Fruit fly (Drosophila melanogaster): ENCODE results near the gene CG17560.

CG17560 gene

DNA sequence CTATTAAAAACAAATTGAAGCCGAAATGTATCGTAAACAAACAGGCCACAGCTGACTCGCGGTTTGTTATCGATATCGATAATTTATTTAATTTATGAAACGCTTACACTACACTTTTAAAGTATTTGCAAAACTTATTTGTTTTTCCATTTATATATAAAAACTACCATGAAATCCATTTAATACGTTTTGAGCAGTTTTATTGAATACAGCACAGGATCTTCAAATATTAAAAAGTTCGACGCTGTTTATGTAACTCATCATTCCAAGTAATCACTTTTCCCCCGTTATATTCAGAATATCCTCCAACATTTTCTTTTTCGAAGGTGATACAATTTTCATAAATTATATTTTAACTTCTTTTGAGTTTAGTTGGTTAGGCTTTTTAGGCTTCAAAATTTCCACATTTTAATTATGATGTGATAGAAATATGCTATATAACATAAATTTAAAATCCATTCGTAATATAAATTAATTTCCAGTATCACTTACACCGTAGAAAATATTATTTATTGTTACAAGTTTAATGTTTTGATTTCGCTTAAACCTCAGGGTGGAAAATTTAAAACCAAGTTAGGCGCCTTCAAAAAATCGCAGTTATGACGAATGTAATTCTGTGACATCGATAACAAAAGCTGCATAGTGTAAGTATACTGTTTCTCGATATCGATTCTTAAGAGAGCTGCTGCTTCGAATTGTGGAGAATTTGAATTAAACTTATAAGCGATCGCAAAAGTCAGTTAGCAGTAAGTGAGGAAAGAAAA lies 29.4 kb downstream of the CG17560 start, which contains the start of the genes CG10324 and CCT3:
Gene CG10324, minus strand, starts transcription at position 53 of the 764 bp plus-strand sequence.
Gene CCT3, plus strand, starts transcription at position 654 of the 764 bp plus-strand sequence.
- TF ChIP-seq pad (GFP tag; optimal IDR thresholded peaks at IDR 0.05) (peak; percentile 24), CG7045 (GFP tag; optimal IDR thresholded peaks at IDR 0.05) (peak; percentile 71), kay (GFP tag; ENCODE audit: borderline replicate concordance) (peak; percentile 95), cnc (optimal IDR thresholded peaks at IDR 0.05) (no peak), CG7101 (tag; optimal IDR thresholded peaks at IDR 0.05) (peak; percentile 66), CG1620 (GFP tag; optimal IDR thresholded peaks at IDR 0.05) (peak; percentile 62), Mnt (GFP tag; optimal IDR thresholded peaks at IDR 0.05) (no peak), CG11617 (GFP tag; optimal IDR thresholded peaks at IDR 0.05) (peak; percentile 27), CG33017 (tag; optimal IDR thresholded peaks at IDR 0.05) (peak; percentile 57), bab1 (GFP tag; optimal IDR thresholded peaks at IDR 0.05) (peak; percentile 65), Hr96 (GFP tag; optimal IDR thresholded peaks at IDR 0.05) (no peak), cic (GFP tag; optimal IDR thresholded peaks at IDR 0.05) (no peak), ovo (GFP tag; optimal IDR thresholded peaks at IDR 0.05) (peak; percentile 44), tj (GFP tag; optimal IDR thresholded peaks at IDR 0.05) (peak; percentile 61), toe (GFP tag; optimal IDR thresholded peaks at IDR 0.05) (peak; percentile 78), CG14711 (tag; optimal IDR thresholded peaks at IDR 0.05) (peak; percentile 46), Crg-1 (GFP tag; optimal IDR thresholded peaks at IDR 0.05) (peak; percentile 48), CG5204 (GFP tag; optimal IDR thresholded peaks at IDR 0.05) (no peak), CG12768 (GFP tag; optimal IDR thresholded peaks at IDR 0.05) (peak; percentile 56), Clk (GFP tag; optimal IDR thresholded peaks at IDR 0.05) (no peak)

DNA sequence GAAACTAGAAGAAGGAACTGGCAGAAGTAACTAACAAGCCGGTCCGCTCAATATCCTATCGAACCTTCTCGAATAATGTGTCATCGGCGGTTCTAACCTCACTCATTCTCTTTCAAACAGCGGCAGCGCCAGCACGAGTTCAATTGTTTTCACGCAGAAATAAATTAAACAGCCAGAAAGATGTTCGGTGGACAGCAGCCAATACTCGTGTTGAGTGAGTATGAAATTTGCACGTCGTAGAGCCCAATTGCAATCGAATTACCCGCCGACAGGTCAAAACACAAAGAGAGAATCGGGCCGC lies 29.9 kb downstream of the CG17560 start:
- no peak for TF ChIP-seq CG11617 (GFP tag; optimal IDR thresholded peaks at IDR 0.05)
- TF ChIP-seq CG12768 (GFP tag; optimal IDR thresholded peaks at IDR 0.05) = peak; percentile 22
- no peak for TF ChIP-seq cic (GFP tag; optimal IDR thresholded peaks at IDR 0.05)
- no peak for TF ChIP-seq Clk (GFP tag; optimal IDR thresholded peaks at IDR 0.05)
- TF ChIP-seq Mnt (GFP tag; optimal IDR thresholded peaks at IDR 0.05) = peak; percentile 27
- TF ChIP-seq cnc (optimal IDR thresholded peaks at IDR 0.05) = no peak
- no peak for TF ChIP-seq Hr96 (GFP tag; optimal IDR thresholded peaks at IDR 0.05)
- TF ChIP-seq bab1 (GFP tag; optimal IDR thresholded peaks at IDR 0.05) = peak; percentile 14
- no peak for TF ChIP-seq CG14711 (tag; optimal IDR thresholded peaks at IDR 0.05)
- no peak for TF ChIP-seq kay (GFP tag; ENCODE audit: borderline replicate concordance)

DNA sequence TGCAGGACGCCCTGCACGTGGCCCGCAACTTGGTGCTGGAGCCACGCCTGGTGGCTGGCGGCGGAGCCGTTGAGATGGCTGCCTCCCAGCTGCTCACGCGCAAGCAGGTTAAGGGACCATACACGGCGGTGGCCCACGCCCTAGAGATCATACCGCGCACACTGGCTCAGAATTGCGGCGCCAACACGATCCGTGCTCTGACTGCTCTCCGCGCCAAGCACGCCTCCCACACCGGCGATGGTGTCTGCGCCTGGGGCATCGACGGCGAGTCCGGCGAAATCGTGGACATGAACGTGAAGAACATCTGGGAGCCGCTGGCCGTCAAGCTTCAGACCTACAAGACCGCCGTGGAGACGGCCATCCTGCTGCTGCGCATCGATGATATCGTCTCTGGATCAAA lies 31.5 kb downstream of the CG17560 start:
- TF ChIP-seq cic (GFP tag; optimal IDR thresholded peaks at IDR 0.05) (no peak), kay (GFP tag; ENCODE audit: borderline replicate concordance) (no peak), Crg-1 (GFP tag; optimal IDR thresholded peaks at IDR 0.05) (no peak), Mnt (GFP tag; optimal IDR thresholded peaks at IDR 0.05) (no peak), CG5204 (GFP tag; optimal IDR thresholded peaks at IDR 0.05) (no peak), CG1620 (GFP tag; optimal IDR thresholded peaks at IDR 0.05) (no peak), CG7045 (GFP tag; optimal IDR thresholded peaks at IDR 0.05) (no peak), CG12768 (GFP tag; optimal IDR thresholded peaks at IDR 0.05) (no peak), cnc (optimal IDR thresholded peaks at IDR 0.05) (no peak), CG33017 (tag; optimal IDR thresholded peaks at IDR 0.05) (no peak), tj (GFP tag; optimal IDR thresholded peaks at IDR 0.05) (no peak), CG7101 (tag; optimal IDR thresholded peaks at IDR 0.05) (no peak), CG14711 (tag; optimal IDR thresholded peaks at IDR 0.05) (no peak), ovo (GFP tag; optimal IDR thresholded peaks at IDR 0.05) (no peak), CG11617 (GFP tag; optimal IDR thresholded peaks at IDR 0.05) (no peak), bab1 (GFP tag; optimal IDR thresholded peaks at IDR 0.05) (no peak), toe (GFP tag; optimal IDR thresholded peaks at IDR 0.05) (no peak), pad (GFP tag; optimal IDR thresholded peaks at IDR 0.05) (no peak)

DNA sequence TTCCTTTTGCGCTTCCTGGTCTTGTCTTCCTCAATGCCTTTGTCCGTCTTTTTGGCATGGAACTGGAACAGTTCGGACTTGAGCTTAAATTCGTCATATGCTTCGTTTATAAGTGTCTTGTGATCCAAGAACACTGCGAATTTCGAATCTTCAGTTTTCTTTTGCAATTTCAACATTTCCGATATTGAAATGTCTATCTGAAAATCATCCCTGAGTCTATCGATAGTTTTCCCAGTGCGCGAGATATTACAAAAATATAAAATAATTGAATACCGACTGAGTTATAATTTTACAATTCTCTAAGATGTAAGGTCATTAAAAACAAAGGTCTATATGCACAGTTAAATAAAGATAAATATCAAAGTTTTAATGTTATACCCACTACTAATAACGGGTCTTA lies 33.2 kb downstream of the CG17560 start, which contains the start of gene Mettl4:
Gene Mettl4, minus strand, starts transcription at position 208 of the 400 bp plus-strand sequence.
- TF ChIP-seq Mnt (GFP tag; optimal IDR thresholded peaks at IDR 0.05) (no peak), bab1 (GFP tag; optimal IDR thresholded peaks at IDR 0.05) (peak; percentile 3), Clk (GFP tag; optimal IDR thresholded peaks at IDR 0.05) (no peak), CG11617 (GFP tag; optimal IDR thresholded peaks at IDR 0.05) (no peak), cnc (optimal IDR thresholded peaks at IDR 0.05) (no peak)

DNA sequence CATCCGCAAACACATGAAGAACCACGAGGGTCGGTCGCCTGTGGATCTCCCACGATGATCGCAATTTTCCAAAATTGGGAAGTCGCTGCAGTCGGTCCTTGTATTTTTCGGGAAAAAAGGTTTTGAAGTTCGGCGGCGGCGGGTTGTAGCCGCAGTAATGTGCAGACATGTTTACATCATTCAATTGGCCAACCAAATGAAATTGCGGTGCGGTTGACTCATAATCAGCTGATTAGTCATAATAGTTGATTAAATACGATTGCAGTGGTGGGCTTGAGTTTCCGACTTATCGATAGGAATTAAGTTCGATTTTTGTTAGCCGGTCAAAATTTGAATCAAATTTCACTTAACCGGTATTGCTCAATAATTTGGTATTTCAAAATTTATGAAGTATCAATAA lies 34.3 kb downstream of the CG17560 start, which contains the start of gene CG14907:
Gene CG14907, minus strand, starts transcription at position 229 of the 400 bp plus-strand sequence.
- TF ChIP-seq CG12768 (GFP tag; optimal IDR thresholded peaks at IDR 0.05) (peak; percentile 2), cic (GFP tag; optimal IDR thresholded peaks at IDR 0.05) (no peak), pad (GFP tag; optimal IDR thresholded peaks at IDR 0.05) (no peak), tj (GFP tag; optimal IDR thresholded peaks at IDR 0.05) (no peak), Clk (GFP tag; optimal IDR thresholded peaks at IDR 0.05) (no peak), CG33017 (tag; optimal IDR thresholded peaks at IDR 0.05) (no peak), bab1 (GFP tag; optimal IDR thresholded peaks at IDR 0.05) (peak; percentile 56), Mnt (GFP tag; optimal IDR thresholded peaks at IDR 0.05) (peak; percentile 26), kay (GFP tag; ENCODE audit: borderline replicate concordance) (peak; percentile 98), CG7045 (GFP tag; optimal IDR thresholded peaks at IDR 0.05) (no peak), cnc (optimal IDR thresholded peaks at IDR 0.05) (no peak), CG5204 (GFP tag; optimal IDR thresholded peaks at IDR 0.05) (no peak), Crg-1 (GFP tag; optimal IDR thresholded peaks at IDR 0.05) (no peak)

DNA sequence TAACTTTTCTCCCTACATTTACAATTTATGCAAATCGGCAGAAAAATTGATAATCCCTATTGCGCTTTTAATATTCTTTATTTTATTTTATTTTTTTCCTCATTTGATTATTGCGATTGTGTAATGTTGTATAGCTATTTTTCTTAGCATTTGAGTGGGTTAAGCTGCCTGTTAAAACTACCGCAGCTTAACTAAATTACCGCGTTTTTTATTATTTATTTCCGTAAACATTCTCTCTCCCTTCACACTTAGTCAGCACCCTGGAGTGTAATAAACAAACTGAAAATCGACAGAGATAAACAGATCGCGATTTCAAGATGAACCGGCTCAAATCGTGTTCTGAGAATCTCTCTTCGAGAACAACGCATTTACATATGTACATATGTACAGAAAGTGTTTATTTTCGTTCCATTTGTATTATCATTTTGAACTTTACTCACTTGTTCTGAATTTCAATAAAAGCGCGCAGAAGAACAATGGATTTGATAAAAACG lies 37.3 kb downstream of the CG17560 start:
- TF ChIP-seq CG7045 (GFP tag; optimal IDR thresholded peaks at IDR 0.05) (no peak), CG12768 (GFP tag; optimal IDR thresholded peaks at IDR 0.05) (peak; percentile 13), tj (GFP tag; optimal IDR thresholded peaks at IDR 0.05) (peak; percentile 7), Hr96 (GFP tag; optimal IDR thresholded peaks at IDR 0.05) (peak; percentile 5), kay (GFP tag; ENCODE audit: borderline replicate concordance) (peak; percentile 92), cic (GFP tag; optimal IDR thresholded peaks at IDR 0.05) (peak; percentile 4)
